Fruit fly (Drosophila melanogaster) whole organism, prepupa: ENCODE results near the gene Npc2e.

Experiments used
- CG11902 ChIP-seq: fragments of 200-800 bp; sonication (Bioruptor generic); optimal IDR thresholded peaks from 3 replicates; lab custom pipeline; 2016; ENCODE audit warnings: missing biosample characterization, missing genetic modification characterization
- CG16779 ChIP-seq: fragments of 200-800 bp; sonication (Bioruptor generic); optimal IDR thresholded peaks from 3 replicates; lab custom pipeline; 2017; ENCODE audit warnings: missing biosample characterization, mild to moderate bottlenecking, missing genetic modification characterization
- CG7368 ChIP-seq: fragments of 200-800 bp; sonication (Bioruptor generic); optimal IDR thresholded peaks from 3 replicates; lab custom pipeline; 2016; ENCODE audit warnings: missing biosample characterization, missing genetic modification characterization
- vri ChIP-seq: fragments of 200-800 bp; sonication (Bioruptor generic); optimal IDR thresholded peaks from 3 replicates; lab custom pipeline; 2016; ENCODE audit warnings: missing biosample characterization, mild to moderate bottlenecking, missing genetic modification characterization

DNA sequence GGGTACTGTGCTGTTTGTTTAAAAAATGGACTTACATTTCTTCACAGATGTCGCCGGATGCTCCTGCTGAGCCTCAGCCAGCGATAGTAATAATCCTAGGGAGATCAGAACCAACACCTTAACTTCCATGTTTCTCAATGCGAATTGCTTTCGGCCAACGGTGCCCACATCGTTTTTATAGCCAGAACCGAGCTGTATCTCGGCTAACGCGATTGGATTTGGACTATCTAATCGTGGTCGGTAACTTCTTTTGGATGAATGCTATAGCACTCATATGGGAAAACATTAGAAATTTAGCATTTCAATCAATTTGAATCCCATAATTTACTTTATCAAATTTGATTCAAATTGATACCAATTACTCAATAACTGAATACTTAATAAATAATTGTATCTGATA is 2.8 kb downstream of the Npc2e start, which contains the start of gene Npc2d:
- TF ChIP-seq CG16779 (no peak), CG11902 (GFP tag; lab: Kevin White, UChicago) (no peak), CG7368 (GFP tag; lab: Kevin White, UChicago) (no peak), vri (GFP tag; lab: Kevin White, UChicago) (no peak)
